Worm (Caenorhabditis elegans): ENCODE measurements around the gene famh-136.
A peak's percentile ranks its signal among the peaks of the same experiment; 100 is the strongest.

Gene famh-136

DNA sequence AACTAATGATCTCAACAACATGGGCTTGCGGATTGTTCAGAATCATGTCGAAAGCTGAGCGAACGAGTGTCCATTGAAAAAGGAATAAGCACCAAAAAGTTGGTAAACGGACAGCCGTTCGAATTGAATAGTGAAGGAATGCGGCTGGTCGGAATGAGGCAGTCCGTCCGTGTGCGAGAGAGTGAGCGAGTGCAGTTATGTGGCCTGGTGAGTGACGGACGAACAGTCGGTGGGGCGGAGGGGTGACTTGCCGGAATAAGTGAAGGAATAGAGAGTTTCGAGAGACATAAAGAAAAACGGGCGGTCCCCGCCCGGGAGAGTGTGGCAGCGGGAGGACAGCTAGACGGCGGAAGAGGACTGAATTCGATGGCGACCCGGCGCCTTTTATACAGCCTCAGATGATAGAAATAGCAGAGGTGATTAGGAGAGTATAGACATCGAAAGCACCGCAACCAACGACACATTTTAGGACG is 22.2 kb upstream of the famh-136 start (continued):
- TF ChIP-seq repo-1 (tag; optimal IDR thresholded peaks at IDR 0.05) (peak; percentile 66), egrh-3 (GFP tag; IDR thresholded peaks at IDR 0.05) (peak; percentile 79), nhr-27 (tag; optimal IDR thresholded peaks at IDR 0.05) (peak; percentile 20), T26A5.8 (tag; optimal IDR thresholded peaks at IDR 0.05) (no peak), ztf-22 (GFP tag; optimal IDR thresholded peaks at IDR 0.05) (peak; percentile 83), K12H6.12 (tag; optimal IDR thresholded peaks at IDR 0.05) (peak; percentile 58), F33H1.4 (GFP tag; IDR thresholded peaks at IDR 0.05) (no peak), ceh-100 (GFP tag; IDR thresholded peaks at IDR 0.05) (peak; percentile 54; the same call in 1 of the 2 replicates), ZK185.1 (tag; optimal IDR thresholded peaks at IDR 0.05; ENCODE audit: poor library complexity, severe bottlenecking) (peak; percentile 52), hmg-20 (GFP tag; IDR thresholded peaks at IDR 0.05) (peak; percentile 63; the same call in 1 of the 2 replicates), attf-6 (GFP tag; IDR thresholded peaks at IDR 0.05) (no peak), hrde-1 (tag; optimal IDR thresholded peaks at IDR 0.05; ENCODE audit: borderline replicate concordance) (no peak), Y79H2A.3 (GFP tag; conservative IDR thresholded peaks at IDR 0.05) (no peak), pha-4 (tag; optimal IDR thresholded peaks at IDR 0.05) (peak; percentile 13), tbp1 (GFP tag; optimal IDR thresholded peaks at IDR 0.05) (peak; percentile 67), lsl-1 (GFP tag; optimal IDR thresholded peaks at IDR 0.05) (no peak), nhr-90 (tag; optimal IDR thresholded peaks at IDR 0.05) (peak; percentile 80), lin-35 (GFP tag; optimal IDR thresholded peaks at IDR 0.05) (no peak), tlf-1 (GFP tag; optimal IDR thresholded peaks at IDR 0.05) (peak; percentile 69), unc-130 (GFP tag; optimal IDR thresholded peaks at IDR 0.05) (peak; percentile 16), cebp-1 (GFP tag; IDR thresholded peaks at IDR 0.05) (peak; percentile 62), cebp-1 (tag; optimal IDR thresholded peaks at IDR 0.05) (peak; percentile 84), unc-62 (GFP tag; optimal IDR thresholded peaks at IDR 0.05) (no peak), ceh-79 (tag; optimal IDR thresholded peaks at IDR 0.05) (peak; percentile 41), F10E7.11 (tag; optimal IDR thresholded peaks at IDR 0.05) (no peak), ztf-28 (GFP tag; IDR thresholded peaks at IDR 0.05) (no peak), tbx-9 (tag; optimal IDR thresholded peaks at IDR 0.05; ENCODE audit: borderline replicate concordance) (no peak), B0035.1 (tag; optimal IDR thresholded peaks at IDR 0.05) (peak; percentile 16), rpc-1 (optimal IDR thresholded peaks at IDR 0.05) (no peak), rpc-1 (tag; optimal IDR thresholded peaks at IDR 0.05) (no peak), nhr-120 (GFP tag; IDR thresholded peaks at IDR 0.05) (0 out of 2 replicates have a peak, but pooled peaks have one; percentile 85)

- TF ChIP-seq zfh-2 (GFP tag; conservative IDR thresholded peaks at IDR 0.05) (no peak), let-607 (tag; optimal IDR thresholded peaks at IDR 0.05) (peak in 1 of 2 experiments; percentile 0)
Measured at ce11 chrIII:8866038-8866437, 21.5 kb upstream of the famh-136 start.

- TF ChIP-seq dox-1 (GFP tag; IDR thresholded peaks at IDR 0.05) (0 out of 2 replicates have a peak, but pooled peaks have one; percentile 14), ceh-58 (GFP tag; IDR thresholded peaks at IDR 0.05) (no peak), nfyb-1 (GFP tag; IDR thresholded peaks at IDR 0.05) (peak; percentile 11; the same call in 1 of the 2 replicates), snpc-4 (GFP tag; optimal IDR thresholded peaks at IDR 0.05) (no peak), snpc-4 (tag; optimal IDR thresholded peaks at IDR 0.05) (no peak), rpc-1 (optimal IDR thresholded peaks at IDR 0.05) (no peak), rpc-1 (tag; optimal IDR thresholded peaks at IDR 0.05) (no peak), fkh-3 (tag; optimal IDR thresholded peaks at IDR 0.05) (no peak), dpff-1 (tag; optimal IDR thresholded peaks at IDR 0.05) (no peak), cebp-1 (GFP tag; IDR thresholded peaks at IDR 0.05) (no peak), cebp-1 (tag; optimal IDR thresholded peaks at IDR 0.05) (peak; percentile 4), Y95B8A.8 (GFP tag; IDR thresholded peaks at IDR 0.05) (0 out of 2 replicates have a peak, but pooled peaks have one; percentile 6), nhr-80 (tag; optimal IDR thresholded peaks at IDR 0.05) (peak; percentile 44), madf-3 (GFP tag; IDR thresholded peaks at IDR 0.05) (0 out of 2 replicates have a peak, but pooled peaks have one; percentile 29), die-1 (tag; optimal IDR thresholded peaks at IDR 0.05) (no peak), madf-6 (GFP tag; IDR thresholded peaks at IDR 0.05) (no peak; the same call in 1 of the 2 replicates)
Measured at ce11 chrIII:8866983-8867842, 20.3 kb upstream of the famh-136 start.

Measured in whole organism, young adult.